5 fruit fly cellular contexts compared by ENCODE assay signal in the genomic region with DNA sequence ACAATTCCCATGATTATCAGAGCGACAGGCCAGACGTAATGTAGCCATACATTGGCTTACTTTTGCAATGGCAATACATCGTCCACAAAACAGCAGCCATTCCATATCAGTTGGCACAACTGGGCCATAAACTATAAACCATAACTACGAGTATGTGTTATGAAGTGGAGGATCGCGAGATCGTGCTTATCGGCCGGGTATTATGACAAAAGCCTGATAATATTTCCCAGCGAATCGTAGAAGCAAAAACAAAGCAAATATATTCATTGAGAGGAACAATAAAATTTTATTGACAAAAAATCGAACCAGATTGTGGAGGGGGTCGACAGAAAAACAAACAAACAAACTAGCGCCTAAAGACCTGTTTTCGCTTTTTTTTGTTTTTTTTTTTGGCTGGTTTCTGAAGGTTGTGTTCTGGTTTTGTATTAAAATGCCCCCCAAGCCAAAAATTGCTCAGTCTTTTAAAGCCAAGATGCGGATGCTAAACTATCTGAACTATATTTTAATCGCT.
A peak's percentile ranks its signal among the peaks of the same experiment; 100 is the strongest.
TF ChIP-seq lines count a peak whose summit lies in the region.

A gene (plus strand): TSS at position 461 of the 511 bp plus-strand sequence.

- TF ChIP-seq CTCF in whole organism, embryonic (GFP tag; optimal IDR thresholded peaks at IDR 0.05; lab: Kevin White, UChicago), result no peak

TF ChIP-seq in whole organism, adult, 20 proteins besides CTCF, POLR2A, EP300 and RAD21:
- no peak for TF ChIP-seq toe (GFP tag; optimal IDR thresholded peaks at IDR 0.05; lab: Kevin White, UChicago)
- no peak for TF ChIP-seq tj (GFP tag; optimal IDR thresholded peaks at IDR 0.05; lab: Kevin White, UChicago)
- TF ChIP-seq Clk (GFP tag; optimal IDR thresholded peaks at IDR 0.05; lab: Kevin White, UChicago), result no peak
- peak; percentile 31 for TF ChIP-seq cic (GFP tag; optimal IDR thresholded peaks at IDR 0.05; lab: Kevin White, UChicago)
- peak; percentile 69 for TF ChIP-seq kay (GFP tag; lab: Kevin White, UChicago; ENCODE audit: borderline replicate concordance)
- no peak for TF ChIP-seq CG11617 (GFP tag; optimal IDR thresholded peaks at IDR 0.05; lab: Kevin White, UChicago)
TF ChIP-seq in whole organism, adult: peak in this region for 2.

TF ChIP-seq in whole organism, embryonic, 481 proteins besides CTCF, POLR2A, EP300 and RAD21 (continues in another document):
- no peak for TF ChIP-seq al (GFP tag; IDR thresholded peaks at IDR 0.05; lab: Robert Waterston, UW)
- TF ChIP-seq Hr51 (GFP tag; optimal IDR thresholded peaks at IDR 0.05; lab: Kevin White, UChicago), result peak in 1 of 2 experiments; percentile 1
- TF ChIP-seq gro (GFP tag; optimal IDR thresholded peaks at IDR 0.05; lab: Kevin White, UChicago), result peak; percentile 46
- TF ChIP-seq Gsc (GFP tag; IDR thresholded peaks at IDR 0.05; lab: Robert Waterston, UW), result no peak
- no peak for TF ChIP-seq CG16815 (GFP tag; optimal IDR thresholded peaks at IDR 0.05; lab: Kevin White, UChicago)
- TF ChIP-seq ara (GFP tag; IDR thresholded peaks at IDR 0.05; lab: Robert Waterston, UW), result no peak
- TF ChIP-seq CG33557 (GFP tag; optimal IDR thresholded peaks at IDR 0.05; lab: Kevin White, UChicago), result no peak
- TF ChIP-seq Ptx1 (GFP tag; IDR thresholded peaks at IDR 0.05; lab: Robert Waterston, UW), result no peak
- no peak for TF ChIP-seq CG6272 (GFP tag; IDR thresholded peaks at IDR 0.05; lab: Robert Waterston, UW)
- TF ChIP-seq HLHmδ (GFP tag; optimal IDR thresholded peaks at IDR 0.05; lab: Kevin White, UChicago), result no peak
- TF ChIP-seq CG34376 (GFP tag; optimal IDR thresholded peaks at IDR 0.05; lab: Kevin White, UChicago), result peak; percentile 93
- TF ChIP-seq Aef1 (GFP tag; IDR thresholded peaks at IDR 0.05; lab: Robert Waterston, UW), result no peak
- no peak for TF ChIP-seq chm (GFP tag; IDR thresholded peaks at IDR 0.05; lab: Robert Waterston, UW)
- no peak for TF ChIP-seq Taf1 (GFP tag; IDR thresholded peaks at IDR 0.05; lab: Robert Waterston, UW)
- no peak for TF ChIP-seq Gug (GFP tag; IDR thresholded peaks at IDR 0.05; lab: Robert Waterston, UW)
- TF ChIP-seq CG15514 (GFP tag; optimal IDR thresholded peaks at IDR 0.05; lab: Kevin White, UChicago), result peak; percentile 32
- no peak for TF ChIP-seq Myb (GFP tag; optimal IDR thresholded peaks at IDR 0.05; lab: Kevin White, UChicago)
- TF ChIP-seq Fer1 (GFP tag; optimal IDR thresholded peaks at IDR 0.05; lab: Kevin White, UChicago), result peak; percentile 48
- no peak for TF ChIP-seq Atf3 (GFP tag; optimal IDR thresholded peaks at IDR 0.05; lab: Kevin White, UChicago)
- TF ChIP-seq D19A (tag; optimal IDR thresholded peaks at IDR 0.05; lab: Kevin White, UChicago), result no peak
- peak; percentile 73 for TF ChIP-seq PHDP (tag; optimal IDR thresholded peaks at IDR 0.05; lab: Kevin White, UChicago)

TF ChIP-seq in whole organism, prepupa, 60 proteins besides CTCF, POLR2A, EP300 and RAD21:
- TF ChIP-seq Blimp-1 (GFP tag; optimal IDR thresholded peaks at IDR 0.05; lab: Kevin White, UChicago) (no peak), fkh (GFP tag; optimal IDR thresholded peaks at IDR 0.05; lab: Kevin White, UChicago) (peak; percentile 59), vri (GFP tag; optimal IDR thresholded peaks at IDR 0.05; lab: Kevin White, UChicago) (peak; percentile 77)

TF ChIP-seq in whole organism, pupa, 21 proteins besides CTCF, POLR2A, EP300 and RAD21:
- no peak for TF ChIP-seq CG13204 (GFP tag; optimal IDR thresholded peaks at IDR 0.05; lab: Kevin White, UChicago)
- TF ChIP-seq gl (tag; optimal IDR thresholded peaks at IDR 0.05; lab: Kevin White, UChicago), result no peak
- peak; percentile 10 for TF ChIP-seq CG15710 (tag; optimal IDR thresholded peaks at IDR 0.05; lab: Kevin White, UChicago)
- TF ChIP-seq CG9948 (tag; optimal IDR thresholded peaks at IDR 0.05; lab: Kevin White, UChicago), result no peak
- TF ChIP-seq Pif1A (GFP tag; optimal IDR thresholded peaks at IDR 0.05; lab: Kevin White, UChicago), result no peak
- TF ChIP-seq Ets98B (GFP tag; IDR thresholded peaks at IDR 0.05; lab: Robert Waterston, UW), result no peak
- TF ChIP-seq CG34367 (tag; optimal IDR thresholded peaks at IDR 0.05; lab: Kevin White, UChicago), result peak; percentile 21
- TF ChIP-seq CG10348 (GFP tag; IDR thresholded peaks at IDR 0.05; lab: Robert Waterston, UW), result no peak
- peak; percentile 38 for TF ChIP-seq EcR (GFP tag; optimal IDR thresholded peaks at IDR 0.05; lab: Kevin White, UChicago)

TF ChIP-seq in whole organism, wandering third instar larva, 38 proteins besides CTCF, POLR2A, EP300 and RAD21:
- no peak for TF ChIP-seq brk (GFP tag; optimal IDR thresholded peaks at IDR 0.05; lab: Kevin White, UChicago)
- TF ChIP-seq Myc (optimal IDR thresholded peaks at IDR 0.05; lab: Kevin White, UChicago), result no peak
- no peak for TF ChIP-seq fru (GFP tag; optimal IDR thresholded peaks at IDR 0.05; lab: Kevin White, UChicago)
- TF ChIP-seq ey (GFP tag; optimal IDR thresholded peaks at IDR 0.05; lab: Kevin White, UChicago), result no peak
- TF ChIP-seq sage (GFP tag; optimal IDR thresholded peaks at IDR 0.05; lab: Kevin White, UChicago), result no peak
- TF ChIP-seq HLH106 (tag; optimal IDR thresholded peaks at IDR 0.05; lab: Kevin White, UChicago), result no peak
- TF ChIP-seq Dif (GFP tag; optimal IDR thresholded peaks at IDR 0.05; lab: Kevin White, UChicago; ENCODE audit: partially characterized antibody), result no peak
- no peak for TF ChIP-seq Rel (GFP tag; optimal IDR thresholded peaks at IDR 0.05; lab: Kevin White, UChicago)
- TF ChIP-seq Rel (tag; optimal IDR thresholded peaks at IDR 0.05; lab: Kevin White, UChicago), result peak; percentile 60
- no peak for TF ChIP-seq CrebA (GFP tag; optimal IDR thresholded peaks at IDR 0.05; lab: Kevin White, UChicago; ENCODE audit: borderline replicate concordance)
- no peak for TF ChIP-seq lola (GFP tag; optimal IDR thresholded peaks at IDR 0.05; lab: Kevin White, UChicago)
- no peak for TF ChIP-seq psq (GFP tag; optimal IDR thresholded peaks at IDR 0.05; lab: Kevin White, UChicago)
- no peak for TF ChIP-seq sv (GFP tag; optimal IDR thresholded peaks at IDR 0.05; lab: Kevin White, UChicago)
- no peak for TF ChIP-seq h (GFP tag; optimal IDR thresholded peaks at IDR 0.05; lab: Kevin White, UChicago)
- no peak for TF ChIP-seq Mio (GFP tag; optimal IDR thresholded peaks at IDR 0.05; lab: Kevin White, UChicago)
- TF ChIP-seq rgr (GFP tag; optimal IDR thresholded peaks at IDR 0.05; lab: Kevin White, UChicago), result peak; percentile 2
- no peak for TF ChIP-seq Vsx2 (GFP tag; optimal IDR thresholded peaks at IDR 0.05; lab: Kevin White, UChicago; ENCODE audit: partially characterized antibody)
- no peak for TF ChIP-seq foxo (GFP tag; optimal IDR thresholded peaks at IDR 0.05; lab: Kevin White, UChicago)
- TF ChIP-seq pan (optimal IDR thresholded peaks at IDR 0.05; lab: Kevin White, UChicago), result no peak
